Worm (Caenorhabditis elegans): ENCODE measurements around the gene citk-2.

- no peak for TF ChIP-seq zip-5 (tag; optimal IDR thresholded peaks at IDR 0.05)
- TF ChIP-seq tbx-7 (tag; optimal IDR thresholded peaks at IDR 0.05) = no peak
- TF ChIP-seq unc-55 (GFP tag; optimal IDR thresholded peaks at IDR 0.05) = no peak
- no peak for TF ChIP-seq nfya-1 (tag; optimal IDR thresholded peaks at IDR 0.05)
- no peak for TF ChIP-seq dmd-4 (tag; optimal IDR thresholded peaks at IDR 0.05; ENCODE audit: borderline replicate concordance)
- no peak for TF ChIP-seq dve-1 (tag; optimal IDR thresholded peaks at IDR 0.05)
- TF ChIP-seq eyg-1 (tag; optimal IDR thresholded peaks at IDR 0.05) = no peak
- TF ChIP-seq unc-3 (GFP tag; conservative IDR thresholded peaks at IDR 0.05) = no peak
- no peak for TF ChIP-seq unc-3 (tag; optimal IDR thresholded peaks at IDR 0.05)
- TF ChIP-seq ets-4 (tag; optimal IDR thresholded peaks at IDR 0.05) = no peak
Measured at ce11 chrII:5018578-5018977, 19.3 kb downstream of the citk-2 start.
